Worm (Caenorhabditis elegans) whole organism, L1 larva: ENCODE measurements around the gene dml-1.

Source experiments
- C04F5.9 ChIP-seq: sonication (generic microtip); optimal IDR thresholded peaks from 2 replicates; lab custom pipeline; 2016; ENCODE audit warnings: missing genetic modification characterization, missing compliant biosample characterization
- C34B4.2 ChIP-seq: sonication (generic microtip); optimal IDR thresholded peaks from 2 replicates; lab custom pipeline; 2017; ENCODE audit warnings: mild to moderate bottlenecking, missing genetic modification characterization, missing compliant biosample characterization
- blmp-1 ChIP-seq: fragments of 150-350 bp; optimal IDR thresholded peaks from 2 replicates; lab custom pipeline; 2014; ENCODE audit warnings: missing biosample characterization, missing genetic modification characterization
- ceh-8 ChIP-seq: fragments of 200-800 bp; sonication (Bioruptor generic); optimal IDR thresholded peaks from 2 replicates; lab custom pipeline; 2018; ENCODE audit warnings: mild to moderate bottlenecking, missing genetic modification characterization, moderate library complexity, missing compliant biosample characterization
- ceh-90 ChIP-seq: sonication (generic microtip); optimal IDR thresholded peaks from 2 replicates; lab custom pipeline; 2016; ENCODE audit warnings: missing genetic modification characterization, missing compliant biosample characterization
- dpl-1 ChIP-seq, 3 experiments: fragments of 150-350 bp in 2 of 3; sonication (generic microtip) in 1 of 3; optimal IDR thresholded peaks; 2 replicates each; lab custom pipeline; 2014 to 2017; ENCODE audit warnings: missing biosample characterization in 3 of 3, missing genetic modification characterization in 3 of 3, missing genetic modification reagents in 3 of 3
- dsc-1 ChIP-seq: sonication (generic microtip); optimal IDR thresholded peaks from 2 replicates; lab custom pipeline; 2016; ENCODE audit warnings: mild to moderate bottlenecking, missing genetic modification characterization, missing compliant biosample characterization
- egl-13 ChIP-seq: sonication (generic microtip); optimal IDR thresholded peaks from 2 replicates; lab custom pipeline; 2016; ENCODE audit warnings: missing genotype, missing genetic modification reagents, missing genetic modification characterization, missing compliant biosample characterization
- egl-27 ChIP-seq, 2 experiments: fragments of 150-350 bp in 1 of 2; sonication (generic microtip); optimal IDR thresholded peaks; 3 replicates each; lab custom pipeline; 2017 to 2018; ENCODE audit warnings: missing biosample characterization in 2 of 2, missing genetic modification characterization in 2 of 2, missing genetic modification reagents in 2 of 2
- elt-3 ChIP-seq, 6 experiments: fragments of 150-350 bp in 1 of 6; sonication (generic microtip); optimal IDR thresholded peaks; 2 replicates each; lab custom pipeline; 2017 to 2018; ENCODE audit warnings: missing biosample characterization in 6 of 6, missing genetic modification characterization in 6 of 6, inconsistent platforms in 1 of 6
- ets-5 ChIP-seq: fragments of 200-800 bp; sonication (Bioruptor generic); IDR thresholded peaks from 2 replicates; pipeline ENCODE4 v1.3.6; 2022; ENCODE audit warnings: missing genetic modification characterization, missing compliant biosample characterization
- fkh-10 ChIP-seq: sonication (generic microtip); optimal IDR thresholded peaks from 2 replicates; lab custom pipeline; 2017; ENCODE audit warnings: missing biosample characterization, missing genetic modification reagents, missing genetic modification characterization
- fkh-4 ChIP-seq: sonication (generic microtip); optimal IDR thresholded peaks from 2 replicates; lab custom pipeline; 2016; ENCODE audit warnings: missing compliant biosample characterization, missing genetic modification characterization, borderline replicate concordance
- fkh-8 ChIP-seq: sonication (generic microtip); optimal IDR thresholded peaks from 2 replicates; lab custom pipeline; 2016; ENCODE audit warnings: mild to moderate bottlenecking, missing genetic modification characterization, missing compliant biosample characterization
- fos-1 ChIP-seq: fragments of 150-350 bp; optimal IDR thresholded peaks from 2 replicates; lab custom pipeline; 2014; ENCODE audit warnings: missing biosample characterization, missing genetic modification characterization
- hlh-17 ChIP-seq: fragments of 200-800 bp; sonication (Bioruptor generic); optimal IDR thresholded peaks from 2 replicates; lab custom pipeline; 2018; ENCODE audit warnings: missing genetic modification characterization, mild to moderate bottlenecking, missing compliant biosample characterization, moderate library complexity, borderline replicate concordance
- hlh-4 ChIP-seq: sonication (generic microtip); optimal IDR thresholded peaks from 2 replicates; lab custom pipeline; 2016; ENCODE audit warnings: mild to moderate bottlenecking, missing genetic modification characterization, missing compliant biosample characterization
- hpl-2 ChIP-seq: fragments of 150-350 bp; optimal IDR thresholded peaks from 2 replicates; lab custom pipeline; 2014; ENCODE audit warnings: missing biosample characterization, missing genetic modification reagents, missing genetic modification characterization
- irx-1 ChIP-seq: sonication (generic microtip); optimal IDR thresholded peaks from 2 replicates; lab custom pipeline; 2016; ENCODE audit warnings: missing genetic modification characterization, missing compliant biosample characterization
- jun-1 ChIP-seq: fragments of 150-350 bp; optimal IDR thresholded peaks from 2 replicates; lab custom pipeline; 2014; ENCODE audit warnings: missing biosample characterization, missing genetic modification reagents, missing genetic modification characterization
- lin-13 ChIP-seq: fragments of 150-350 bp; optimal IDR thresholded peaks from 2 replicates; lab custom pipeline; 2014; ENCODE audit warnings: missing biosample characterization, missing genetic modification reagents, missing genetic modification characterization
- lin-15B ChIP-seq: fragments of 150-350 bp; sonication (generic microtip); optimal IDR thresholded peaks from 3 replicates; lab custom pipeline; 2014; ENCODE audit warnings: missing biosample characterization, missing genetic modification characterization
- lin-35 ChIP-seq, 2 experiments: fragments of 150-350 bp; optimal IDR thresholded peaks; 2 replicates each; lab custom pipeline; 2014; ENCODE audit warnings: missing biosample characterization in 2 of 2, missing genetic modification characterization in 2 of 2, missing genetic modification reagents in 2 of 2
- lsy-2 ChIP-seq, 2 experiments: fragments of 150-350 bp; optimal IDR thresholded peaks; 2 replicates each; lab custom pipeline; 2014; ENCODE audit warnings: missing biosample characterization in 2 of 2, missing genetic modification characterization in 2 of 2
- mab-9 ChIP-seq: fragments of 200-800 bp; sonication (Bioruptor generic); IDR thresholded peaks from 2 replicates; pipeline ENCODE4 v1.3.6; 2022; ENCODE audit warnings: missing genetic modification reagents, missing genetic modification characterization, missing compliant biosample characterization
- mdl-1 ChIP-seq, 2 experiments: fragments of 150-350 bp; optimal IDR thresholded peaks; 2 replicates each; lab custom pipeline; 2014 to 2017; ENCODE audit warnings: missing biosample characterization in 2 of 2, missing genetic modification characterization in 2 of 2, inconsistent platforms in 1 of 2
- mef-2 ChIP-seq: fragments of 150-350 bp; optimal IDR thresholded peaks from 2 replicates; lab custom pipeline; 2014; ENCODE audit warnings: missing biosample characterization, missing genetic modification characterization
- nhr-11 ChIP-seq: fragments of 150-350 bp; optimal IDR thresholded peaks from 2 replicates; lab custom pipeline; 2014; ENCODE audit warnings: missing biosample characterization, missing genetic modification characterization
- nhr-90 ChIP-seq: sonication (generic microtip); optimal IDR thresholded peaks from 2 replicates; lab custom pipeline; 2016; ENCODE audit warnings: mild to moderate bottlenecking, missing genetic modification characterization, missing compliant biosample characterization; ENCODE audit not compliant: poor library complexity
- pag-3 ChIP-seq: sonication (generic microtip); optimal IDR thresholded peaks from 2 replicates; lab custom pipeline; 2017; ENCODE audit warnings: missing genetic modification characterization, mild to moderate bottlenecking, missing compliant biosample characterization, antibody characterized with exemption, borderline replicate concordance; ENCODE audit not compliant: insufficient read depth
- pax-3 ChIP-seq: fragments of 200-800 bp; sonication (Bioruptor generic); optimal IDR thresholded peaks from 2 replicates; lab custom pipeline; 2018; ENCODE audit warnings: mild to moderate bottlenecking, missing genetic modification characterization, moderate library complexity, missing compliant biosample characterization
- skn-1 ChIP-seq: fragments of 150-350 bp; optimal IDR thresholded peaks from 2 replicates; lab custom pipeline; 2014; ENCODE audit warnings: missing biosample characterization, missing genetic modification characterization
- sox-4 ChIP-seq: sonication (generic microtip); optimal IDR thresholded peaks from 2 replicates; lab custom pipeline; 2016; ENCODE audit warnings: missing genetic modification characterization, missing compliant biosample characterization
- sptf-1 ChIP-seq: fragments of 150-350 bp; optimal IDR thresholded peaks from 2 replicates; lab custom pipeline; 2014; ENCODE audit warnings: missing biosample characterization, missing genetic modification characterization
- sup-37 ChIP-seq: fragments of 200-800 bp; sonication (Bioruptor generic); optimal IDR thresholded peaks from 2 replicates; lab custom pipeline; 2018; ENCODE audit warnings: mild to moderate bottlenecking, missing genetic modification characterization, missing compliant biosample characterization
- swsn-7 ChIP-seq: sonication (generic microtip); optimal IDR thresholded peaks from 2 replicates; lab custom pipeline; 2016; ENCODE audit warnings: missing genetic modification characterization, missing compliant biosample characterization
- unc-130 ChIP-seq: fragments of 150-350 bp; optimal IDR thresholded peaks from 2 replicates; lab custom pipeline; 2017; ENCODE audit warnings: missing biosample characterization, missing genetic modification characterization, inconsistent platforms
- unc-30 ChIP-seq: sonication (generic microtip); optimal IDR thresholded peaks from 2 replicates; lab custom pipeline; 2017; ENCODE audit warnings: missing biosample characterization, missing genetic modification characterization
- unc-86 ChIP-seq: sonication (generic microtip); optimal IDR thresholded peaks from 2 replicates; lab custom pipeline; 2016; ENCODE audit warnings: missing genetic modification characterization, missing compliant biosample characterization
- unc-98 ChIP-seq: fragments of 200-800 bp; sonication (Bioruptor generic); IDR thresholded peaks from 2 replicates; pipeline ENCODE4 v1.3.6; 2022; ENCODE audit warnings: missing genetic modification characterization, missing compliant biosample characterization
- xbp-1 ChIP-seq: sonication (generic microtip); optimal IDR thresholded peaks from 2 replicates; lab custom pipeline; 2016; ENCODE audit warnings: missing genetic modification characterization, missing compliant biosample characterization
- zag-1 ChIP-seq: fragments of 150-350 bp; optimal IDR thresholded peaks from 2 replicates; lab custom pipeline; 2014; ENCODE audit warnings: missing biosample characterization, missing genetic modification characterization
- zip-4 ChIP-seq: fragments of 200-800 bp; sonication (Bioruptor generic); optimal IDR thresholded peaks from 2 replicates; lab custom pipeline; 2018; ENCODE audit warnings: mild to moderate bottlenecking, missing genetic modification characterization, moderate library complexity, missing compliant biosample characterization

dml-1 gene

DNA sequence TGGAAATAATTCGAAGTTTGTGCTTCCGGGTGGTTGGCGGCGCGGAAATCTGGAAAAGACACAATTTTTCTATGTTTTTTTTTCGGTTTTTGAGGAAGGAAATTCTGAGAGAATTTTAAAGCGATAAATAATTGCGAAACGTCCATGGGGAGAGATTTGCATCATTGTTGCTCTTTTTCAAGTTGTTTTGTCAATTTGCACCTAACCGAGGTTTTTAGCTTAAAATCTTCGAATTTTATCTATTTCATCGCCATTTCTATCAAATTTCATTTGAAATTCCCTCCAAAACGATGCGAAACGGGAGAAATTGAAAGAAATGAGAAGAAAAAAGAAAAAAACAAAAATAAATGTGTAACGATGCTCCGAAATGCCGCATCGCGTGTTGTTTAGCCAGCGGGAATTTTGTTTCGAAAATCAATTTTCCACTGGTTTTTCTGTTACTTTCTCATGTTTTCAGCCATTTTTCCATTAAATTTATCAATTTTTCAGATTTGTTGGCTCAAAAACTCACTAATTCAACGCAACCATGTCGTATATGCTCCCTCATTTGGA, 3.7 kb downstream of the dml-1 start, which contains the start of the genes nprt-1 and dib-1 (continued):
- TF ChIP-seq lin-13 (GFP tag; lab: Kevin White, UChicago) (no peak), sox-4 (no peak), egl-27 (tag; optimal IDR thresholded peaks at IDR 0.05; lab: Kevin White, UChicago) (no peak), fkh-8 (peak; percentile 6), lsy-2 (tag; optimal IDR thresholded peaks at IDR 0.05; lab: Kevin White, UChicago) (peak; percentile 70 to 89), ceh-90 (tag; lab: Kevin White, UChicago) (peak; percentile 8), ceh-8 (GFP tag; lab: Kevin White, UChicago) (no peak), sptf-1 (tag; lab: Kevin White, UChicago) (no peak), egl-13 (tag; lab: Kevin White, UChicago) (no peak), mef-2 (tag; lab: Kevin White, UChicago) (no peak), lin-35 (GFP tag; optimal IDR thresholded peaks at IDR 0.05; lab: Kevin White, UChicago) (peak; percentile 93 to 96), hlh-4 (no peak), jun-1 (tag; lab: Kevin White, UChicago) (no peak), swsn-7 (tag; lab: Kevin White, UChicago) (peak; percentile 51), pax-3 (tag; lab: Kevin White, UChicago) (no peak), dsc-1 (tag; lab: Kevin White, UChicago) (peak; percentile 44), nhr-11 (tag; lab: Kevin White, UChicago) (no peak), nhr-90 (tag; lab: Kevin White, UChicago) (peak; percentile 37), C34B4.2 (no peak), zag-1 (tag; lab: Kevin White, UChicago) (no peak), unc-98 (GFP tag; lab: Robert Waterston, UW) (no peak), fos-1 (tag; lab: Kevin White, UChicago) (peak; percentile 20), pag-3 (tag; lab: Kevin White, UChicago) (no peak), mab-9 (GFP tag; lab: Robert Waterston, UW) (no peak), xbp-1 (tag; lab: Kevin White, UChicago) (peak; percentile 71), irx-1 (no peak), fkh-4 (tag; lab: Kevin White, UChicago) (no peak), elt-3 (tag; optimal IDR thresholded peaks at IDR 0.05; lab: Kevin White, UChicago) (no peak), mdl-1 (tag; optimal IDR thresholded peaks at IDR 0.05; lab: Kevin White, UChicago) (peak in 1 of 2 experiments; percentile 16), skn-1 (tag; lab: Kevin White, UChicago) (peak; percentile 71), fkh-10 (GFP tag; lab: Kevin White, UChicago) (no peak), unc-30 (tag; lab: Kevin White, UChicago) (no peak), hpl-2 (GFP tag; lab: Kevin White, UChicago) (no peak), ets-5 (GFP tag; lab: Robert Waterston, UW) (no peak), unc-130 (peak; percentile 28), hlh-17 (GFP tag; lab: Kevin White, UChicago) (no peak), blmp-1 (tag; lab: Kevin White, UChicago) (peak; percentile 59), dpl-1 (GFP tag; optimal IDR thresholded peaks at IDR 0.05; lab: Kevin White, UChicago) (peak; percentile 88 to 93 (median 90)), C04F5.9 (tag; lab: Kevin White, UChicago) (no peak), unc-86 (tag; lab: Kevin White, UChicago) (no peak), zip-4 (GFP tag; lab: Kevin White, UChicago) (no peak), sup-37 (no peak), lin-15B (tag; lab: Kevin White, UChicago) (no peak)
